Worm (Caenorhabditis elegans) whole organism, L2 larva: ENCODE measurements around the gene T05C3.2.

ENCODE experiments used
- aly-2 ChIP-seq: fragments of 150-350 bp; optimal IDR thresholded peaks from 2 replicates; lab custom pipeline; 2014; ENCODE audit warnings: missing biosample characterization, missing genetic modification characterization
- dmd-4 ChIP-seq: sonication (generic microtip); optimal IDR thresholded peaks from 2 replicates; lab custom pipeline; 2017; ENCODE audit warnings: missing biosample characterization, missing genetic modification characterization
- mab-5 ChIP-seq: fragments of 150-350 bp; optimal IDR thresholded peaks from 2 replicates; lab custom pipeline; 2014; ENCODE audit warnings: missing biosample characterization, missing genetic modification characterization
- ztf-4 ChIP-seq: fragments of 150-350 bp; optimal IDR thresholded peaks from 2 replicates; lab custom pipeline; 2014; ENCODE audit warnings: missing biosample characterization, missing genetic modification characterization

DNA sequence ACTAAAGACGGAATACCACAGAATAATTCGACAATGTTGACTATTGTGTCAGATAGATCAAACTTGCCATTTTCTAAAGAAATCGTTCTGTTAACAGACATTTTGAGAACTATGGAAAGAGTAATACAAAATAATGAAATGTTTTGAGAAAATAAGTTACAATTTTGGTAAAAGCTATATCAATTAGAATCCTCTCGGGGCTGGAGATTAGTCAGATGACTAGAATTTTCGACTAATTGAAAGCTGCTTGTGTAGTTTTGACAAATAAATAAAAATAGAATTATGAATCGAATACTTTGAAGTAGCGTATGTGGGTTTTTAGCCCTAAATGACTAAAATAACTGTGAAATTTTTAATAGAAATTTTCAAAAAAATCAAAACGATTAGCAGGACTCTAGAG is 8.7 kb upstream of the T05C3.2 start, which contains the start of gene srg-65:
- TF ChIP-seq ztf-4 (tag; lab: Kevin White, UChicago) (no peak), dmd-4 (no peak), mab-5 (tag; lab: Kevin White, UChicago) (no peak), aly-2 (tag; lab: Kevin White, UChicago) (no peak)
